Fruit fly (Drosophila melanogaster): Measurements from ENCODE around the gene CG6333.

dm6 chr3L:17506830-17507229, 20.8 kb upstream of the CG6333 start:
- TF ChIP-seq insv (optimal IDR thresholded peaks at IDR 0.05) (no peak), h (optimal IDR thresholded peaks at IDR 0.05) (no peak), Sin3A (optimal IDR thresholded peaks at IDR 0.05) (no peak), Myc (optimal IDR thresholded peaks at IDR 0.05) (no peak), psq (optimal IDR thresholded peaks at IDR 0.05) (no peak)
